Worm (Caenorhabditis elegans) whole organism, L2 larva: ENCODE results near the gene C53B4.2.

Experiments used
- C34F6.9 ChIP-seq: fragments of 150-350 bp; optimal IDR thresholded peaks from 2 replicates; lab custom pipeline; 2014; ENCODE audit warnings: missing biosample characterization, missing genetic modification characterization
- alr-1 ChIP-seq: fragments of 150-350 bp; optimal IDR thresholded peaks from 2 replicates; lab custom pipeline; 2014; ENCODE audit warnings: missing biosample characterization, missing genetic modification characterization
- aly-2 ChIP-seq: fragments of 150-350 bp; optimal IDR thresholded peaks from 2 replicates; lab custom pipeline; 2014; ENCODE audit warnings: missing biosample characterization, missing genetic modification characterization
- blmp-1 ChIP-seq: sonication (generic microtip); optimal IDR thresholded peaks from 2 replicates; lab custom pipeline; 2017; ENCODE audit warnings: missing genetic modification characterization, mild to moderate bottlenecking, missing compliant biosample characterization, antibody characterized with exemption, moderate library complexity; ENCODE audit not compliant: insufficient read depth
- crh-2 ChIP-seq: sonication (generic microtip); optimal IDR thresholded peaks from 2 replicates; lab custom pipeline; 2017; ENCODE audit warnings: missing biosample characterization, missing genetic modification characterization
- elt-1 ChIP-seq: fragments of 150-350 bp; optimal IDR thresholded peaks from 2 replicates; lab custom pipeline; 2014; ENCODE audit warnings: missing biosample characterization, missing genetic modification characterization
- elt-3 ChIP-seq: sonication (generic microtip); optimal IDR thresholded peaks from 2 replicates; lab custom pipeline; 2017; ENCODE audit warnings: missing biosample characterization, missing genetic modification characterization
- fos-1 ChIP-seq: fragments of 150-350 bp; optimal IDR thresholded peaks from 2 replicates; lab custom pipeline; 2014; ENCODE audit warnings: missing biosample characterization, missing genetic modification characterization
- lin-11 ChIP-seq: fragments of 150-350 bp; sonication (generic microtip); optimal IDR thresholded peaks from 2 replicates; lab custom pipeline; 2014; ENCODE audit warnings: missing biosample characterization, missing genetic modification characterization, inconsistent platforms, mixed read lengths
- lin-13 ChIP-seq: fragments of 150-350 bp; optimal IDR thresholded peaks from 2 replicates; lab custom pipeline; 2014; ENCODE audit warnings: missing biosample characterization, missing genetic modification reagents, missing genetic modification characterization
- lin-39 ChIP-seq: fragments of 150-350 bp; optimal IDR thresholded peaks from 2 replicates; lab custom pipeline; 2014; ENCODE audit warnings: missing biosample characterization, missing genetic modification reagents, missing genetic modification characterization
- lsy-2 ChIP-seq, 2 experiments: fragments of 150-350 bp in 1 of 2; sonication (generic microtip) in 1 of 2; optimal IDR thresholded peaks; 2 replicates each; lab custom pipeline; 2014 to 2017; ENCODE audit warnings: missing biosample characterization in 2 of 2, missing genetic modification characterization in 2 of 2
- mab-5 ChIP-seq: fragments of 150-350 bp; optimal IDR thresholded peaks from 2 replicates; lab custom pipeline; 2014; ENCODE audit warnings: missing biosample characterization, missing genetic modification characterization
- mbf-1 ChIP-seq: sonication (generic microtip); optimal IDR thresholded peaks from 2 replicates; lab custom pipeline; 2017; ENCODE audit warnings: missing biosample characterization, missing genetic modification characterization
- mdl-1 ChIP-seq, 2 experiments: fragments of 150-350 bp in 1 of 2; sonication (generic microtip) in 1 of 2; optimal IDR thresholded peaks; 2 replicates each; lab custom pipeline; 2017; ENCODE audit warnings: missing biosample characterization in 2 of 2, missing genetic modification characterization in 2 of 2
- nhr-10 ChIP-seq: sonication (generic microtip); optimal IDR thresholded peaks from 2 replicates; lab custom pipeline; 2017; ENCODE audit warnings: missing biosample characterization, missing genetic modification characterization
- nhr-11 ChIP-seq: fragments of 150-350 bp; optimal IDR thresholded peaks from 2 replicates; lab custom pipeline; 2014; ENCODE audit warnings: missing biosample characterization, missing genetic modification characterization
- nhr-12 ChIP-seq: fragments of 150-350 bp; optimal IDR thresholded peaks from 2 replicates; lab custom pipeline; 2014; ENCODE audit warnings: missing biosample characterization, missing genetic modification characterization
- nhr-129 ChIP-seq: fragments of 150-350 bp; optimal IDR thresholded peaks from 2 replicates; lab custom pipeline; 2014; ENCODE audit warnings: missing biosample characterization, missing genetic modification characterization
- nhr-21 ChIP-seq: fragments of 150-350 bp; optimal IDR thresholded peaks from 2 replicates; lab custom pipeline; 2014; ENCODE audit warnings: missing biosample characterization, missing genetic modification characterization
- nhr-23 ChIP-seq: fragments of 150-350 bp; optimal IDR thresholded peaks from 2 replicates; lab custom pipeline; 2014; ENCODE audit warnings: missing biosample characterization, missing genetic modification reagents, missing genetic modification characterization
- nhr-25 ChIP-seq: fragments of 150-350 bp; sonication (generic microtip); optimal IDR thresholded peaks from 3 replicates; lab custom pipeline; 2014; ENCODE audit warnings: missing biosample characterization, missing genetic modification characterization
- nhr-6 ChIP-seq: fragments of 150-350 bp; optimal IDR thresholded peaks from 2 replicates; lab custom pipeline; 2014; ENCODE audit warnings: missing biosample characterization, missing genetic modification characterization
- nhr-77 ChIP-seq: fragments of 150-350 bp; optimal IDR thresholded peaks from 2 replicates; lab custom pipeline; 2014; ENCODE audit warnings: missing biosample characterization, missing genetic modification characterization
- peb-1 ChIP-seq: fragments of 150-350 bp; optimal IDR thresholded peaks from 2 replicates; lab custom pipeline; 2014; ENCODE audit warnings: missing biosample characterization, missing genetic modification characterization
- sem-4 ChIP-seq: fragments of 150-350 bp; optimal IDR thresholded peaks from 2 replicates; lab custom pipeline; 2014; ENCODE audit warnings: missing biosample characterization, missing genetic modification reagents, missing genetic modification characterization
- sma-3 ChIP-seq: sonication (generic microtip); optimal IDR thresholded peaks from 2 replicates; lab custom pipeline; 2016; ENCODE audit warnings: missing genetic modification reagents, missing genetic modification characterization, missing compliant biosample characterization
- sma-9 ChIP-seq, 2 experiments: fragments of 150-350 bp in 1 of 2; sonication (generic microtip) in 1 of 2; optimal IDR thresholded peaks; 2 replicates each; lab custom pipeline; 2014 to 2016; ENCODE audit warnings: missing genetic modification characterization in 2 of 2, mild to moderate bottlenecking in 1 of 2, missing biosample characterization in 1 of 2, missing compliant biosample characterization in 1 of 2, missing genetic modification reagents in 1 of 2, moderate library complexity in 1 of 2
- snpc-4 ChIP-seq: fragments of 150-350 bp; optimal IDR thresholded peaks from 2 replicates; lab custom pipeline; 2014; ENCODE audit warnings: missing biosample characterization, missing genetic modification characterization
- unc-39 ChIP-seq: fragments of 150-350 bp; optimal IDR thresholded peaks from 2 replicates; lab custom pipeline; 2014; ENCODE audit warnings: missing biosample characterization, missing genetic modification characterization
- unc-55 ChIP-seq: fragments of 150-350 bp; sonication (generic microtip); optimal IDR thresholded peaks from 3 replicates; lab custom pipeline; 2014; ENCODE audit warnings: missing biosample characterization, missing genetic modification reagents, missing genetic modification characterization
- unc-62 ChIP-seq: fragments of 150-350 bp; optimal IDR thresholded peaks from 2 replicates; lab custom pipeline; 2014; ENCODE audit warnings: missing biosample characterization, missing genetic modification reagents, missing genetic modification characterization
- zag-1 ChIP-seq: fragments of 150-350 bp; optimal IDR thresholded peaks from 2 replicates; lab custom pipeline; 2014; ENCODE audit warnings: missing biosample characterization, missing genetic modification characterization
- ztf-1 ChIP-seq: fragments of 200-800 bp; sonication (Bioruptor generic); conservative IDR thresholded peaks from 2 replicates; pipeline ENCODE4 v1.3.6; 2022; ENCODE audit warnings: missing genetic modification characterization, missing compliant biosample characterization
- ztf-4 ChIP-seq: fragments of 150-350 bp; optimal IDR thresholded peaks from 2 replicates; lab custom pipeline; 2014; ENCODE audit warnings: missing biosample characterization, missing genetic modification characterization

C53B4.2 gene

DNA sequence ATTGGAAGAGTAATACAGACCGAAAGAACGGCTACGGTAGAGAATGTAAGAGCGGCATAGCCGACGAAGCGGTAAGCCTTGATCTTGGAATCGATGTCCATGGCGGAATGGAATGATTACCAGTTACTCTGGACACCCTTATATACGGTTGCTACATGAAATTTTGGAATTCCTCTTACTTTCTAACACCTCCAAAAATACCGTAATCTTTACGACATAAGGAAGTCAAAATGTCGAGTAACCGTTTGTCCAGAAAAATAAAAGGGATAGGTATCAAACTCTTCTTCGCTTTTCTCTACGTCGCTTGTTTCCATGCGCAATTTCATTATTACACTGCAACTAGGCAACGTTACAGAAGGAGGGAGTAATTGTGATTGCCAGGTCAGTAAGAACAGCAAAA is 13.7 kb downstream of the C53B4.2 start, which contains the start of gene col-119:
Gene col-119 (minus strand): TSS at position 101 of the 400 bp plus-strand sequence.
- no peak for TF ChIP-seq lin-11 (tag; lab: Kevin White, UChicago)
- TF ChIP-seq lin-13: no peak
- TF ChIP-seq unc-62: no peak
- no peak for TF ChIP-seq nhr-129 (tag; lab: Kevin White, UChicago)
- no peak for TF ChIP-seq blmp-1
- TF ChIP-seq nhr-77: no peak
- no peak for TF ChIP-seq aly-2 (tag; lab: Kevin White, UChicago)
- no peak for TF ChIP-seq nhr-12 (tag; lab: Kevin White, UChicago)
- TF ChIP-seq crh-2: no peak
- no peak for TF ChIP-seq elt-3 (tag; lab: Kevin White, UChicago)
- TF ChIP-seq zag-1 (tag; lab: Kevin White, UChicago): no peak
- TF ChIP-seq nhr-10 (tag; lab: Kevin White, UChicago): no peak
- no peak for TF ChIP-seq sma-3
- no peak for TF ChIP-seq mdl-1 (tag; optimal IDR thresholded peaks at IDR 0.05; lab: Kevin White, UChicago)
- no peak for TF ChIP-seq fos-1
- no peak for TF ChIP-seq nhr-6 (tag; lab: Kevin White, UChicago)
- no peak for TF ChIP-seq elt-1 (tag; lab: Kevin White, UChicago)
- no peak for TF ChIP-seq lsy-2 (tag; optimal IDR thresholded peaks at IDR 0.05; lab: Kevin White, UChicago)

DNA sequence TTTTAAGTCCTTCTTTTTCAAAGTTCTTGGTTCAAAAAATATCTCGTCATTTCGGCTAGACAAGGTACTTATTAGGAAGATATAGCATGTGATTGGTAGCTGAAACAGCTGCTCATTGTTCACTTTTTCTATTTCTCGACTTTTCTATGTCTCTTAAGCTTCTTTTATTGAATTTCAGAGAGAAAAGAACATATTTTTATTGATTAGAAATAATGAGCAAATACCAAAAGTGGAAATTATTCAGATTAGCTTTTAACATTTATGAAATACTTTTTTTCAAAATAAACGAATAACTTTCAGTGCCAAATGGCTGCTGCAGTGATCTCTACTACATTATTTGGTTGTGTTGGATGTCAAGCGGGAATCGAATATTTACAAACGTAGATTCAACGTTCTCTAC is 18.6 kb downstream of the C53B4.2 start, which contains the start of gene nstp-1:
Gene nstp-1 (plus strand): TSS at position 301 of the 400 bp plus-strand sequence.
- TF ChIP-seq nhr-11 (tag; lab: Kevin White, UChicago) (no peak), ztf-4 (tag; lab: Kevin White, UChicago) (no peak), mbf-1 (tag; lab: Kevin White, UChicago) (no peak), fos-1 (no peak), nhr-25 (tag; lab: Kevin White, UChicago) (no peak), sem-4 (no peak)

DNA sequence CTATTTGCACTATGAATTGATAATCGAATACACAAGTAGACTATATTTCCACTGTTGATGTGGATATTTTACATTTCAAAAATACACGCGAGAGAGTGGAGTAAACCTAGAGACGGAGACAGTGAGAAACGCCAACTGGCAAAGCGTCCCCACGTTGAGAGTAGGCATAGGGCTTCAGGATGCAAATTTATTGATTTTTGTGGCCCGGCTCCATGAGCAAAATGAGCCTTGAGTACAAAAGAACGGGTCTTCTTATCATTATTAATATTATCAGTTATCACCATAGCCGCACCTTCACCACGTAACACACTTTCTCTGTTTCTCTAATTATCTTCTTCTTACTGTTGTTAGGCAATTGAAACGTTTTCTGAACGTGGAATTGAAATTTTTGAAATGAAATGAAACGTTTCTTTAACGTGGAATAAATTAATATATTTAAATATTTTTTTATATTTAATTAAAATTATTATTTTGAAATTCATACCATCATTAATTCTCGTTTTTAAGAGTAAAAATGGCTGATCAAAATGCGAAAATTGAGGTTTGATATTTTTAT is 20.9 kb downstream of the C53B4.2 start, which contains the start of gene bre-1:
Gene bre-1 (plus strand): TSS at position 506 of the 556 bp plus-strand sequence.
- TF ChIP-seq crh-2 (peak; percentile 69), C34F6.9 (tag; lab: Kevin White, UChicago) (peak; percentile 34), fos-1 (peak; percentile 30), elt-1 (tag; lab: Kevin White, UChicago) (no peak), sma-9 (GFP tag; optimal IDR thresholded peaks at IDR 0.05; lab: Kevin White, UChicago) (peak; percentile 24), sma-9 (tag; optimal IDR thresholded peaks at IDR 0.05; lab: Kevin White, UChicago) (no peak)

DNA sequence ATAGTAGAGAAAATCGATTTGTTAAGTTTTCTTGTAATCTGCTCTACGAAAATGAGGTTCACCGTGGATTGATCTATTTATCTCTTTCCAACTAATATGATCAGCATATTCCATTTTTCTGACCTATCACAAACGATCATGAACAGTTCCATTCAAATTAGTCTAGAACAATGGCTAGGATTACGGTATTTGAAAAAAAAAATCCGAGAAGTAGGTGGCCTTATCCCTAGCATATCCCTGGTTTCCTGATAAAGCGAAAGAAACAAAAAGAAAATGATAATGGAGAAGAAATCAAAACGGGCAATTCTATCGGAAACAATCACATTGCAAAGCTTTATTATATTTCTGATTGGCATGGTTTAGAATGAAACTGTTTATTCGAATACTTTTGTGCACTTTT is 26.8 kb downstream of the C53B4.2 start, which contains the start of gene mltn-12:
Gene mltn-12 (plus strand): TSS at position 301 of the 400 bp plus-strand sequence.
- TF ChIP-seq mab-5 (tag; lab: Kevin White, UChicago) (no peak), lin-39 (tag; lab: Kevin White, UChicago) (no peak), C34F6.9 (tag; lab: Kevin White, UChicago) (no peak), mbf-1 (tag; lab: Kevin White, UChicago) (no peak), unc-39 (tag; lab: Kevin White, UChicago) (no peak), nhr-6 (tag; lab: Kevin White, UChicago) (no peak), nhr-23 (tag; lab: Kevin White, UChicago) (no peak), peb-1 (no peak), snpc-4 (tag; lab: Kevin White, UChicago) (no peak), nhr-77 (no peak), zag-1 (tag; lab: Kevin White, UChicago) (no peak), lin-13 (no peak), mdl-1 (tag; optimal IDR thresholded peaks at IDR 0.05; lab: Kevin White, UChicago) (no peak)

DNA sequence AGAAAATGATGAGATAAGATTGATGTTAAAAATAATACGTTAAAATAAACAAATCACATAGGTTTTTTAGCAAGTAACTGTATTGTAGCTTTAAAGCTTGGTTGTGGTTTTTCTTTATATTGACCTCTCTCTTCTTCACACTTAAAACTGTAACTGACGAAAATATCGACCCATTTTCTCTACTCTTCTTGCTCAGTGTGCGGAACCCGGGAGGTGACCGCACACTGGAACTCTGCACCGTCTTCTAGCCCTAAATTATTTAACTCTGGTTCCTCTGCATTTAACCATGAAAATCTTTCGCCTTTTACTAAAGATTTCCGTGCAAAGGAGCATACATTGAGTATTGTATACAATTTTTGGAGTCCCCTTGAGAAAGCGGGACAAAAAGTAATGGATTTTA is 28.5 kb downstream of the C53B4.2 start:
- TF ChIP-seq alr-1 (tag; lab: Kevin White, UChicago) (no peak), blmp-1 (no peak), ztf-1 (GFP tag; lab: Robert Waterston, UW) (no peak), nhr-23 (tag; lab: Kevin White, UChicago) (no peak), unc-62 (no peak), nhr-21 (tag; lab: Kevin White, UChicago) (no peak), unc-39 (tag; lab: Kevin White, UChicago) (no peak), unc-55 (GFP tag; lab: Kevin White, UChicago) (no peak)
- TF ChIP-seq, all 48 proteins: peak for 0
